Fruit fly (Drosophila melanogaster): ENCODE measurements around the gene CG7985.

The CG7985 gene

DNA sequence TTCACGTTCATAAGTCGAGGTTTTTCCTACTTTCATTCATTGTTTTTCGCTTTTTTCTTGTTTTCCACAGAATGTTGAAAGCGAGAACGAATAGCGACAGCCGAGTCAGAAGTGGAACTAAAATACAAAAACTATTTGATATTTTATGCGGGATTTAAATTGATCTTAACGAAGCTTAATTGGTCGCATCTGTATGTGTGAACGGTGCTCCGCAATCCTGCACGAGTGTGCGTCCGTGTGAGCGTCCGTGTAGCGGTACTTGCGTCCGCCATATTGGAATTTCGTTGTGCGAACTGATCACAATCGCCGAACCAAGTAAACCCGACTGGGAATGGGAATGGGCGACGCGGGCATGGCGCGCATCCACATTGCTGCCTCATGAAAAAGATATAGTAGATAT is 32.5 kb downstream of the CG7985 start:
- no peak for TF ChIP-seq salr (GFP tag; optimal IDR thresholded peaks at IDR 0.05)
- no peak for TF ChIP-seq fkh (GFP tag; optimal IDR thresholded peaks at IDR 0.05)
- TF ChIP-seq Smox (GFP tag; optimal IDR thresholded peaks at IDR 0.05): no peak
- TF ChIP-seq Gug (GFP tag; IDR thresholded peaks at IDR 0.05): no peak

DNA sequence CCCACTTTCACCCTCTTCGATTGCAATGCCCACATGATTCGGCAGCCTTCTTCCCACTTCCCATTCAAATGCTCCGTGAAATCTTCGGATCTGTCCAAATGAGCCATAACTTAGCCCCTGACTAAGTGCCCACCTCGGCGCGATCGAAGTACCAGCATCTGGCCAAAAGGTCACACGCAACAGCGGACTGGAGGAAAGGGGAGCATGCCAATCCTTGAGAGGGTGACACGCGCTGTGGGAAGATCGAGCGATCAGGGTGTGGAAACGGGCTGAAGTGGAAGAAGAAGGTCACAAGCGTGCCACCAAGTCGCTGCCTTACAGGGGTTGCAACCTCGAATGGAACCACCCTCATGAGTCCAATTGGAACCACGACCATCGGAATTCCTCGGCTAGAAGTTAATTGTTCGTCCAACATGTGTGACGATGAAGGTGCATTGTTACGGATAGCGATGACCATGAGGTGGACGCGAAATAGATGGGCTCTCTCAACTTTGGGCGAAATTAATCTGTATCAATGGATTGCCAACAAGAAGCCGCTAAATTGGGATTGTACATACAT is 35.1 kb downstream of the CG7985 start:
- TF ChIP-seq CG3919 (GFP tag; optimal IDR thresholded peaks at IDR 0.05) (no peak), dsx (GFP tag; optimal IDR thresholded peaks at IDR 0.05; ENCODE audit: poor library complexity, severe bottlenecking) (no peak), cyc (GFP tag; optimal IDR thresholded peaks at IDR 0.05) (no peak), CG9139 (GFP tag; optimal IDR thresholded peaks at IDR 0.05) (no peak), CG3032 (tag; optimal IDR thresholded peaks at IDR 0.05) (no peak), Lpt (GFP tag; optimal IDR thresholded peaks at IDR 0.05) (no peak), CG6276 (GFP tag; optimal IDR thresholded peaks at IDR 0.05) (no peak), net (GFP tag; optimal IDR thresholded peaks at IDR 0.05) (no peak), Sox14 (GFP tag; optimal IDR thresholded peaks at IDR 0.05) (no peak), CG10631 (GFP tag; optimal IDR thresholded peaks at IDR 0.05) (no peak), Hr38 (GFP tag; optimal IDR thresholded peaks at IDR 0.05) (no peak), fd59A (GFP tag; optimal IDR thresholded peaks at IDR 0.05) (no peak), achi (GFP tag; optimal IDR thresholded peaks at IDR 0.05) (no peak), dac (GFP tag; optimal IDR thresholded peaks at IDR 0.05) (no peak), OdsH (GFP tag; optimal IDR thresholded peaks at IDR 0.05) (no peak)

DNA sequence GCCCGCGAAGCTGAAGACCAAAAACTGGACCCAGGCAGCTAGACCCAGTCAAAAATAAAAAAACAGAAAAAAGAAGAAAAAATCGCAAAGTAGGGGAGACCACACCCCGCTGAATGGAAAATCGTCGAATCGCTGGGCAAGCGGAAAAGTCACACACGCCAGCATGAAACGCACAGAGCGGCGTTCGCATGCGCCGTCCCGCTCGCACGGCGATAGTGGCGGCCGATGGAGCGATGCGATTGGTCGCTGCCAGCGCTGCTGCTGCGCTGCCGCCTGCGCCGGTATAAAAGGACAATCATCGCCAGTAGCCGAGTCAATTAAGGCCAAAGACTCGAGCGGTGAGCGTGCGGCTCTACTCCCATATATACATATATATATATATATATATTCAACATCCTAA is 36.2 kb downstream of the CG7985 start, which contains the start of gene repo:
repo (plus strand) TSS at position 314 of the 400 bp plus-strand sequence.
- TF ChIP-seq CG6163 (GFP tag; IDR thresholded peaks at IDR 0.05) (0 out of 3 replicates have a peak, but pooled peaks have one; percentile 7), eg (GFP tag; IDR thresholded peaks at IDR 0.05) (no peak)

DNA sequence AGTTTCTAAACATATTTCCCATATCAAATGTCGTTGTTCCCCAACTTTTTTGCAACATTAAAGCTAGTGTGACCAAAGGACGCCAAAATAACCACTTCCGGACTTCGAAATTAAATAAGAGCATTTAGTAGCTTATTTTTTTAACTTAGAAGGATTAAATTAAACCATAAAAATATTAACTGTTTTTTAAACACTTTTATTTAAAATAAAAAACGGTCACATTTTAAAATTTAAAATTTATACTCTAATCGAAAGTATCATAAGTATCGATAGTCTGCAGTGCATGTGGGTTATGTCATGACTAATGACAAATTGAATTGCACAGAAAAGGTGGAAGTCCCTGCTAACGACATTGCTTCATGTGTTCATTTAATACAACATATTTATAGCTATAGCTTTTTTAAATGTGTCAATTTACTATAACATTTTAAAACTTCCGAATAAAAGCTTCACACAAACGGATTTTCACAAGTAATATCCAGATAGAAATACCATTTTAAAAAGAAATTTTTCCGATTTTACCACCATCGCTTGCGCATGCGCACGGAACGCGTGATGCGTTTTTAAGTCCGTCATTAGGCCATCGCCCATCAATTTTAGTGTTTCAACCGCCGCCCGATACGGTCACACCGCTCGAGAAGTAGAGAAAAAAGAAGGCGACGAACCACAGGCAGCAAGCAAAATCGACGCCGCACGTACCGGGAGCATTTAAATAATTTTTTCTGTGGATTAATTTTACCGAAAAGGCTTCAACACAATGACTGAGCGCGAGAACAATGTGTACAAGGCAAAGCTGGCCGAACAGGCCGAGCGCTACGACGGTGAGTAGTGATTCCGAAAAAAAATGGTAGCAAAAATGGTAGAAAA is 42.7 kb downstream of the CG7985 start, which contains the start of the genes CG7156 and 14-3-3epsilon:
CG7156 (minus strand) TSS at position 71 of the 867 bp plus-strand sequence.
14-3-3epsilon (plus strand) TSS at position 443 of the 867 bp plus-strand sequence.
- TF ChIP-seq CG32006 (GFP tag; optimal IDR thresholded peaks at IDR 0.05) (no peak), CG16779 (tag; optimal IDR thresholded peaks at IDR 0.05) (peak; percentile 25), topi (GFP tag; optimal IDR thresholded peaks at IDR 0.05) (peak; percentile 20), CG6792 (GFP tag; optimal IDR thresholded peaks at IDR 0.05) (peak; percentile 17), acj6 (GFP tag; optimal IDR thresholded peaks at IDR 0.05) (peak; percentile 6), Met (GFP tag; optimal IDR thresholded peaks at IDR 0.05) (no peak), svp (GFP tag) (peak; percentile 48), fd85E (GFP tag; optimal IDR thresholded peaks at IDR 0.05) (no peak), CG11902 (GFP tag; optimal IDR thresholded peaks at IDR 0.05) (no peak), Ets21C (GFP tag; optimal IDR thresholded peaks at IDR 0.05) (no peak), achi (GFP tag; optimal IDR thresholded peaks at IDR 0.05) (peak; percentile 48), Ets96B (tag; optimal IDR thresholded peaks at IDR 0.05) (no peak), Hr39 (GFP tag; optimal IDR thresholded peaks at IDR 0.05) (no peak), Sox15 (GFP tag; optimal IDR thresholded peaks at IDR 0.05) (no peak), CG6808 (GFP tag; optimal IDR thresholded peaks at IDR 0.05) (peak; percentile 44), OdsH (GFP tag; optimal IDR thresholded peaks at IDR 0.05) (no peak), lz (GFP tag; optimal IDR thresholded peaks at IDR 0.05) (peak; percentile 30), eg (GFP tag; IDR thresholded peaks at IDR 0.05) (0 out of 3 replicates have a peak, but pooled peaks have one; percentile 49), Smox (GFP tag; optimal IDR thresholded peaks at IDR 0.05) (peak; percentile 28), CG11762 (GFP tag; optimal IDR thresholded peaks at IDR 0.05; ENCODE audit: insufficient read depth) (no peak), CG31627 (GFP tag; optimal IDR thresholded peaks at IDR 0.05) (peak; percentile 0), pdm3 (GFP tag; optimal IDR thresholded peaks at IDR 0.05) (no peak), CG8119 (GFP tag; IDR thresholded peaks at IDR 0.05) (peak; percentile 19; the same call in 1 of the 3 replicates), CG15336 (GFP tag; IDR thresholded peaks at IDR 0.05) (peak; percentile 16; the same call in 1 of the 2 replicates), CG11294 (GFP tag; IDR thresholded peaks at IDR 0.05) (no peak), CG7368 (GFP tag; optimal IDR thresholded peaks at IDR 0.05) (no peak), CG34406 (GFP tag; optimal IDR thresholded peaks at IDR 0.05) (no peak), CG4318 (GFP tag; optimal IDR thresholded peaks at IDR 0.05) (no peak), salr (GFP tag; optimal IDR thresholded peaks at IDR 0.05) (no peak), dac (GFP tag; optimal IDR thresholded peaks at IDR 0.05) (no peak)

All from whole organism, prepupa.